Worm (Caenorhabditis elegans): ENCODE results near the gene ncx-2.

- TF ChIP-seq zag-1 (tag; optimal IDR thresholded peaks at IDR 0.05) (no peak), nhr-25 (tag; optimal IDR thresholded peaks at IDR 0.05; ENCODE audit: borderline replicate concordance, insufficient read depth) (no peak)
Measured at ce11 chrV:5295940-5296339, 7.5 kb upstream of the ncx-2 start.
